Worm (Caenorhabditis elegans): ENCODE data around the gene C55A6.1.

DNA sequence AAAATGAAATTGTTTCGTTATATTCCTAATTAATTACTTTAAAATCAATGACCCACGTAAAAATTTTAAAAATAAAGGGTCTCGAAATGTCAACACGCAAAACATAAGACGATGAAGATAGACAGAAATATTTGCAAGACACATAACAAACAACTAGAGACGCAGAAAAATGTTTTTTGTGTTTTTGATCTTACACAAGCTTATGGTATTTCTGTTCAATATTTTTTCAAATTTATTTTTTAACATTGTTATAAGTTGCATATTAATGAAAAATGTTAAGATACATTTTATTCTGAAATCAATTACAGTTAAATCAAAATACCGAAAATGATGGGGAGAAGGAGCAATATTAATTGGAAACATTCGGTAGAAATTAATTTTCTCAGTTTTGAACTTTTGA lies 8.7 kb upstream of the C55A6.1 start, which contains the start of gene C55A6.3:
- TF ChIP-seq flt-1 (GFP tag; IDR thresholded peaks at IDR 0.05) (no peak), pes-1 (GFP tag; IDR thresholded peaks at IDR 0.05) (no peak), sea-1 (GFP tag; conservative IDR thresholded peaks at IDR 0.05) (no peak), tra-4 (tag; optimal IDR thresholded peaks at IDR 0.05) (no peak), ama-1 (optimal IDR thresholded peaks at IDR 0.05) (no peak)
